Fruit fly (Drosophila melanogaster) whole organism, wandering third instar larva: Measurements from ENCODE around the gene woc.

Source experiments
- CrebA ChIP-seq: fragments of 200-800 bp; sonication (Bioruptor generic); optimal IDR thresholded peaks from 2 replicates; lab custom pipeline; 2016; ENCODE audit warnings: missing biosample characterization, mild to moderate bottlenecking, missing genetic modification characterization, borderline replicate concordance
- Dfd ChIP-seq: fragments of >200 bp; optimal IDR thresholded peaks from 2 replicates; lab custom pipeline; 2017; ENCODE audit warnings: missing biosample characterization, missing genetic modification characterization
- Dif ChIP-seq: fragments of 200-275, 200-300 bp; sonication (Bioruptor generic); optimal IDR thresholded peaks from 2 replicates; lab custom pipeline; 2018; ENCODE audit warnings: missing biosample characterization, missing genetic modification characterization; ENCODE audit not compliant: partially characterized antibody
- Mio ChIP-seq: sonication (Bioruptor generic); optimal IDR thresholded peaks from 2 replicates; lab custom pipeline; 2016; ENCODE audit warnings: missing biosample characterization, missing genetic modification characterization
- OdsH ChIP-seq: fragments of 200-800 bp; sonication (Bioruptor generic); optimal IDR thresholded peaks from 2 replicates; lab custom pipeline; 2016; ENCODE audit warnings: missing biosample characterization, mild to moderate bottlenecking, missing genetic modification characterization
- brk ChIP-seq: fragments of 200-800 bp; sonication (Bioruptor generic); optimal IDR thresholded peaks from 2 replicates; lab custom pipeline; 2016; ENCODE audit warnings: missing biosample characterization, mild to moderate bottlenecking, missing genetic modification characterization
- dl ChIP-seq, 2 experiments: fragments of 175-275, 200-275 bp in 1 of 2; fragments of 200-275 bp in 1 of 2; sonication (Bioruptor generic); optimal IDR thresholded peaks; lab custom pipeline; 2018; ENCODE audit warnings: mild to moderate bottlenecking in 2 of 2, missing biosample characterization in 2 of 2, missing genetic modification characterization in 2 of 2, moderate library complexity in 2 of 2; ENCODE audit not compliant: partially characterized antibody in 2 of 2, insufficient read depth in 1 of 2
- h ChIP-seq: fragments of 200-800 bp; sonication (Bioruptor generic); optimal IDR thresholded peaks from 3 replicates; lab custom pipeline; 2016; ENCODE audit warnings: missing biosample characterization, mild to moderate bottlenecking, missing genetic modification characterization
- pan ChIP-seq: fragments of >200 bp; optimal IDR thresholded peaks from 2 replicates; lab custom pipeline; 2017
- psq ChIP-seq: fragments of 200-800 bp; sonication (Bioruptor generic); optimal IDR thresholded peaks from 3 replicates; lab custom pipeline; 2017; ENCODE audit warnings: missing biosample characterization, mild to moderate bottlenecking, missing genetic modification characterization, moderate library complexity
- sage ChIP-seq: fragments of 200-800 bp; sonication (Bioruptor generic); optimal IDR thresholded peaks from 2 replicates; lab custom pipeline; 2016; ENCODE audit warnings: missing biosample characterization, mild to moderate bottlenecking, missing genetic modification characterization
- sv ChIP-seq: fragments of 200-800 bp; sonication (Bioruptor generic); optimal IDR thresholded peaks from 3 replicates; lab custom pipeline; 2016; ENCODE audit warnings: missing biosample characterization, missing genetic modification characterization

- TF ChIP-seq dl (GFP tag; optimal IDR thresholded peaks at IDR 0.05; lab: Kevin White, UChicago; ENCODE audit: insufficient read depth in 1 of 2, partially characterized antibody in 2 of 2) (no peak), Dif (no peak), psq (GFP tag; lab: Kevin White, UChicago) (no peak), CrebA (GFP tag; lab: Kevin White, UChicago) (no peak), sage (GFP tag; lab: Kevin White, UChicago) (no peak), sv (no peak), pan (lab: Kevin White, UChicago) (no peak), Mio (GFP tag; lab: Kevin White, UChicago) (no peak), h (GFP tag; lab: Kevin White, UChicago) (no peak), Dfd (GFP tag; lab: Kevin White, UChicago) (no peak), OdsH (no peak), brk (GFP tag; lab: Kevin White, UChicago) (no peak)
Observed at dm6 chr3R:27208724-27209343, 55.0 kb downstream of the woc start.
